Fruit fly (Drosophila melanogaster) whole organism, embryonic: ENCODE data around the gene Tnpo-SR.

ENCODE experiments used
- dimm ChIP-seq: fragments of 200-800 bp; sonication (Bioruptor generic); IDR thresholded peaks from 2 replicates; pipeline ENCODE4 v1.3.6; 2022; ENCODE audit warnings: missing biosample characterization, missing genetic modification characterization
- phol ChIP-seq: fragments of 200-800 bp; sonication (Bioruptor generic); optimal IDR thresholded peaks from 3 replicates; lab custom pipeline; 2018; ENCODE audit warnings: missing biosample characterization, mild to moderate bottlenecking, missing genetic modification characterization, moderate library complexity
- sug ChIP-seq: fragments of 200-800 bp; optimal IDR thresholded peaks from 2 replicates; lab custom pipeline; 2019; ENCODE audit warnings: missing biosample characterization, mild to moderate bottlenecking, missing genetic modification characterization, moderate library complexity

- TF ChIP-seq phol (tag; lab: Kevin White, UChicago), result peak; percentile 93
- TF ChIP-seq sug, result peak; percentile 92
- TF ChIP-seq dimm (GFP tag; lab: Robert Waterston, UW), result no peak
Measured at dm6 chr2L:2765659-2766373, 6.1 kb downstream of the Tnpo-SR start, which contains the start of the genes Snx21 and aph-1.
